Fruit fly (Drosophila melanogaster): Measurements from ENCODE around the gene Dph4.

The Dph4 gene

dm6 chr3R:5601044-5601523 is 22.8 kb downstream of the Dph4 start, which contains the start of the genes kra and SecS (continued):
- TF ChIP-seq CG8089 (GFP tag; optimal IDR thresholded peaks at IDR 0.05), result no peak
- TF ChIP-seq crol (GFP tag; IDR thresholded peaks at IDR 0.05), result no peak
- TF ChIP-seq CG14710 (tag; optimal IDR thresholded peaks at IDR 0.05), result peak; percentile 86
- TF ChIP-seq CHES-1-like (GFP tag; optimal IDR thresholded peaks at IDR 0.05), result no peak
- peak; percentile 86 for TF ChIP-seq CG4617 (GFP tag; optimal IDR thresholded peaks at IDR 0.05; ENCODE audit: borderline replicate concordance)
- TF ChIP-seq Six4 (GFP tag; optimal IDR thresholded peaks at IDR 0.05), result peak; percentile 30
- peak; percentile 69 for TF ChIP-seq CG13775 (GFP tag; optimal IDR thresholded peaks at IDR 0.05)
- no peak for TF ChIP-seq Hr39 (optimal IDR thresholded peaks at IDR 0.05)
- TF ChIP-seq CG32532 (GFP tag; IDR thresholded peaks at IDR 0.05), result no peak
- TF ChIP-seq CG6654 (GFP tag; optimal IDR thresholded peaks at IDR 0.05), result peak; percentile 31
- no peak for TF ChIP-seq dati (GFP tag; IDR thresholded peaks at IDR 0.05)
- peak; percentile 42 for TF ChIP-seq CG33557 (GFP tag; optimal IDR thresholded peaks at IDR 0.05)
- no peak for TF ChIP-seq Oaz (GFP tag; IDR thresholded peaks at IDR 0.05)
- TF ChIP-seq CG15514 (GFP tag; optimal IDR thresholded peaks at IDR 0.05), result peak; percentile 83
- TF ChIP-seq gcm (GFP tag; optimal IDR thresholded peaks at IDR 0.05), result no peak
- peak; percentile 9 for TF ChIP-seq mirr (GFP tag; optimal IDR thresholded peaks at IDR 0.05)
- peak; percentile 80 for TF ChIP-seq Myb (GFP tag; optimal IDR thresholded peaks at IDR 0.05)
- no peak for TF ChIP-seq croc (GFP tag; conservative IDR thresholded peaks at IDR 0.05)
- no peak for TF ChIP-seq CG17328 (GFP tag; IDR thresholded peaks at IDR 0.05)
- TF ChIP-seq btn (GFP tag; optimal IDR thresholded peaks at IDR 0.05), result no peak
- TF ChIP-seq pnt (GFP tag; optimal IDR thresholded peaks at IDR 0.05), result peak; percentile 21
- TF ChIP-seq CG10979 (tag; optimal IDR thresholded peaks at IDR 0.05), result peak; percentile 46
- TF ChIP-seq chif (GFP tag; optimal IDR thresholded peaks at IDR 0.05), result peak; percentile 41 to 53
- no peak for TF ChIP-seq CG7745 (tag; optimal IDR thresholded peaks at IDR 0.05)
- TF ChIP-seq schlank (tag; optimal IDR thresholded peaks at IDR 0.05), result peak; percentile 30
- no peak for TF ChIP-seq sc (optimal IDR thresholded peaks at IDR 0.05)
- TF ChIP-seq sc (GFP tag; optimal IDR thresholded peaks at IDR 0.05), result no peak
- no peak for TF ChIP-seq seq (GFP tag; IDR thresholded peaks at IDR 0.05)
- TF ChIP-seq Bdp1 (GFP tag; optimal IDR thresholded peaks at IDR 0.05), result peak; percentile 18
- TF ChIP-seq salm (tag; optimal IDR thresholded peaks at IDR 0.05), result no peak
- no peak for TF ChIP-seq CG16813 (GFP tag; IDR thresholded peaks at IDR 0.05; ENCODE audit: partially characterized antibody)
- TF ChIP-seq dysf (GFP tag; IDR thresholded peaks at IDR 0.05), result no peak
- TF ChIP-seq CG6813 (GFP tag; optimal IDR thresholded peaks at IDR 0.05), result no peak
- TF ChIP-seq CG43689 (GFP tag; IDR thresholded peaks at IDR 0.05), result no peak
- no peak for TF ChIP-seq CG17612 (GFP tag; IDR thresholded peaks at IDR 0.05)
- peak; percentile 41 for TF ChIP-seq CG6765 (GFP tag; optimal IDR thresholded peaks at IDR 0.05)
- no peak for TF ChIP-seq Adf1 (GFP tag; IDR thresholded peaks at IDR 0.05)
- peak; percentile 54 for TF ChIP-seq CG10209 (GFP tag; optimal IDR thresholded peaks at IDR 0.05)
- TF ChIP-seq yki (optimal IDR thresholded peaks at IDR 0.05), result no peak
- peak; percentile 60 for TF ChIP-seq CG30020 (tag; optimal IDR thresholded peaks at IDR 0.05)
- peak; percentile 53 for TF ChIP-seq CG1602 (GFP tag; optimal IDR thresholded peaks at IDR 0.05)
- peak; percentile 54 for TF ChIP-seq caup (GFP tag; optimal IDR thresholded peaks at IDR 0.05; ENCODE audit: severe bottlenecking)
- no peak for TF ChIP-seq CG4360 (GFP tag; IDR thresholded peaks at IDR 0.05)
- no peak for TF ChIP-seq tna (GFP tag; IDR thresholded peaks at IDR 0.05; ENCODE audit: partially characterized antibody)
- TF ChIP-seq CG17912 (GFP tag; optimal IDR thresholded peaks at IDR 0.05), result no peak
- no peak for TF ChIP-seq Optix (GFP tag; IDR thresholded peaks at IDR 0.05)
- TF ChIP-seq mam (GFP tag; optimal IDR thresholded peaks at IDR 0.05), result peak; percentile 68
- TF ChIP-seq CG30403 (GFP tag; optimal IDR thresholded peaks at IDR 0.05), result peak; percentile 80
- no peak for TF ChIP-seq Gsc (GFP tag; IDR thresholded peaks at IDR 0.05)
- TF ChIP-seq NC2β (GFP tag; optimal IDR thresholded peaks at IDR 0.05), result peak; percentile 40
- peak; percentile 47 for TF ChIP-seq Side (GFP tag; optimal IDR thresholded peaks at IDR 0.05)
- peak; percentile 42 for TF ChIP-seq CG7786 (GFP tag; optimal IDR thresholded peaks at IDR 0.05)
- no peak for TF ChIP-seq CG4404 (GFP tag; IDR thresholded peaks at IDR 0.05)
